Worm (Caenorhabditis elegans): Measurements from ENCODE around the gene dpy-17.

DNA sequence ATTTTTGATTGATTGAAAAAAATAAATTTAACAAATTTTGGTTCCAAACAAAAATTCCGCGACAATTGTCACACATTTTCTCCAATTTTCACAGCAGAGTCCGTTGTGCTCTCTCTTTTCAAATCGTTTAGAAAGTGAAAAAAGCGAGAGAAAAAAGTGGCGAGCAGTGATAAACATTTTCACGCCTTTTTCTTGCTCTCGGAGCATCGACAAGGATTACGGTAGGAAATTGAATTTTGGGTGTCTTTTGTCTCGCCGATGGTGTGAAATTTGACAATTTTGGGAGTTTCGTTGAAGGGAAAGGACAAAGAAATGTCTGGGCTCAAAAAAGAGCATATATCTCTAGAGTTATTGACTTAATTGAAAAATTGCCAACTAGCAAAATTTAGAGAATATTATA lies 27.4 kb downstream of the dpy-17 start:
- no peak for TF ChIP-seq him-1 (tag; optimal IDR thresholded peaks at IDR 0.05)
- TF ChIP-seq W03F9.2 (tag; optimal IDR thresholded peaks at IDR 0.05): no peak
- no peak for TF ChIP-seq dao-5 (tag; optimal IDR thresholded peaks at IDR 0.05)
